Worm (Caenorhabditis elegans) whole organism, L2 larva: ENCODE measurements around the gene fbxa-164.

Experiments
- R02D3.7 ChIP-seq: fragments of 150-350 bp; optimal IDR thresholded peaks from 2 replicates; lab custom pipeline; 2014; ENCODE audit warnings: missing biosample characterization, missing genetic modification characterization
- ama-1 ChIP-seq: fragments of 150-350 bp; optimal IDR thresholded peaks from 2 replicates; lab custom pipeline; 2018; ENCODE audit warnings: inconsistent platforms
- mab-5 ChIP-seq: fragments of 150-350 bp; optimal IDR thresholded peaks from 2 replicates; lab custom pipeline; 2014; ENCODE audit warnings: missing biosample characterization, missing genetic modification characterization
- mdl-1 ChIP-seq, 2 experiments: fragments of 150-350 bp in 1 of 2; sonication (generic microtip) in 1 of 2; optimal IDR thresholded peaks; 2 replicates each; lab custom pipeline; 2017; ENCODE audit warnings: missing biosample characterization in 2 of 2, missing genetic modification characterization in 2 of 2
- nhr-11 ChIP-seq: fragments of 150-350 bp; optimal IDR thresholded peaks from 2 replicates; lab custom pipeline; 2014; ENCODE audit warnings: missing biosample characterization, missing genetic modification characterization
- nhr-23 ChIP-seq: fragments of 150-350 bp; optimal IDR thresholded peaks from 2 replicates; lab custom pipeline; 2014; ENCODE audit warnings: missing biosample characterization, missing genetic modification reagents, missing genetic modification characterization
- nhr-237 ChIP-seq: fragments of 150-350 bp; optimal IDR thresholded peaks from 2 replicates; lab custom pipeline; 2014; ENCODE audit warnings: missing biosample characterization, missing genetic modification characterization
- nhr-77 ChIP-seq: fragments of 150-350 bp; optimal IDR thresholded peaks from 2 replicates; lab custom pipeline; 2014; ENCODE audit warnings: missing biosample characterization, missing genetic modification characterization
- skn-1 ChIP-seq: sonication (generic microtip); optimal IDR thresholded peaks from 2 replicates; lab custom pipeline; 2017; ENCODE audit warnings: missing biosample characterization, missing genetic modification characterization
- ztf-11 ChIP-seq: sonication (generic microtip); optimal IDR thresholded peaks from 2 replicates; lab custom pipeline; 2017; ENCODE audit warnings: missing biosample characterization, missing genetic modification characterization

- TF ChIP-seq R02D3.7 (no peak), mab-5 (no peak), mdl-1 (tag; optimal IDR thresholded peaks at IDR 0.05; lab: Kevin White, UChicago) (no peak), nhr-23 (tag; lab: Kevin White, UChicago) (no peak), nhr-237 (tag; lab: Kevin White, UChicago) (no peak), ama-1 (lab: Kevin White, UChicago) (no peak), skn-1 (no peak), nhr-11 (tag; lab: Kevin White, UChicago) (no peak), nhr-77 (tag; lab: Kevin White, UChicago) (no peak), ztf-11 (no peak)
These were observed 8.9 kb downstream of the fbxa-164 start for ce11 chrII:1605010-1605409.
